Fruit fly (Drosophila melanogaster) whole organism, adult: Measurements from ENCODE around the gene CG43645.

ENCODE experiments used
- CG11617 ChIP-seq: fragments of 200-800 bp; sonication (Bioruptor generic); optimal IDR thresholded peaks from 2 replicates; lab custom pipeline; 2017; ENCODE audit warnings: mild to moderate bottlenecking, missing biosample characterization, missing genetic modification reagents, missing genetic modification characterization
- CG12768 ChIP-seq: fragments of 200-800 bp; sonication (Bioruptor generic); optimal IDR thresholded peaks from 2 replicates; lab custom pipeline; 2017; ENCODE audit warnings: missing biosample characterization, missing genetic modification characterization, mild to moderate bottlenecking, moderate library complexity, missing genetic modification reagents
- CG14711 ChIP-seq: fragments of 200-800 bp; sonication (Bioruptor generic); optimal IDR thresholded peaks from 2 replicates; lab custom pipeline; 2018; ENCODE audit warnings: missing biosample characterization, mild to moderate bottlenecking, missing genetic modification characterization, moderate library complexity
- CG1620 ChIP-seq: fragments of 200-800 bp; sonication (Bioruptor generic); optimal IDR thresholded peaks from 2 replicates; lab custom pipeline; 2016; ENCODE audit warnings: missing biosample characterization, missing genetic modification characterization
- CG5204 ChIP-seq: fragments of 200-800 bp; sonication (Bioruptor generic); optimal IDR thresholded peaks from 2 replicates; lab custom pipeline; 2016; ENCODE audit warnings: missing biosample characterization, missing genetic modification characterization
- CG7045 ChIP-seq: fragments of 200-800 bp; sonication (Bioruptor generic); optimal IDR thresholded peaks from 2 replicates; lab custom pipeline; 2017; ENCODE audit warnings: missing biosample characterization, mild to moderate bottlenecking, missing genetic modification characterization
- cic ChIP-seq: fragments of 200-800 bp; sonication (Bioruptor generic); optimal IDR thresholded peaks from 2 replicates; lab custom pipeline; 2017; ENCODE audit warnings: missing biosample characterization, mild to moderate bottlenecking, missing genetic modification characterization, moderate library complexity
- kay ChIP-seq: fragments of 200-800 bp; sonication (Bioruptor generic); peaks from one replicate; lab custom pipeline; 2016; ENCODE audit warnings: missing biosample characterization, missing genetic modification characterization, borderline replicate concordance
- ovo ChIP-seq: fragments of 200-800 bp; sonication (Bioruptor generic); optimal IDR thresholded peaks from 2 replicates; lab custom pipeline; 2016; ENCODE audit warnings: missing biosample characterization, missing genetic modification characterization
- pad ChIP-seq: fragments of 200-800 bp; sonication (Bioruptor generic); optimal IDR thresholded peaks from 3 replicates; lab custom pipeline; 2017; ENCODE audit warnings: missing biosample characterization, missing genetic modification characterization, mild to moderate bottlenecking, moderate library complexity, missing genetic modification reagents
- toe ChIP-seq: fragments of 200-800 bp; sonication (Bioruptor generic); optimal IDR thresholded peaks from 2 replicates; lab custom pipeline; 2016; ENCODE audit warnings: missing biosample characterization, missing genetic modification characterization

DNA sequence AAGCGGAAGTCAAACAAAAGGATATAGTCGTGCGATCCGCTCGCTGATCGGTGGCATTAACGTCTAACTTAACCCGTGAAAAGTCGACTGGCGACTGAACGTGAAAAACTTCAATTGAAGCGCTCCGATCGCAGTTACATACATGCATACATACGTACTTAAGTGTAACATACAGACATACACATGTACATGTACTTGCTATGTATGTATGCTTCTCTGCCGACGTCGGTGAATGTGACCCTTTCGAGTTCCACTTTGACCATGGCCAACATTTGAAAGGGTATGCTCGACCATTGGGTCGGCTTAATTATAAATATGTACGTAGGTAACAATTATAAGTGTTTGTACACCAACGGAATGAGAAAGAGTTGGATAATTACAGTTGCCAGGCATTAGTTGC is 11.6 kb downstream of the CG43645 start, which contains the start of gene qua:
- TF ChIP-seq CG12768 (GFP tag; lab: Kevin White, UChicago), result no peak
- TF ChIP-seq CG14711 (tag; lab: Kevin White, UChicago), result no peak
- no peak for TF ChIP-seq kay (GFP tag; lab: Kevin White, UChicago)
- no peak for TF ChIP-seq cic (GFP tag; lab: Kevin White, UChicago)
- TF ChIP-seq CG5204 (GFP tag; lab: Kevin White, UChicago), result no peak
- TF ChIP-seq CG7045 (GFP tag; lab: Kevin White, UChicago), result no peak
- TF ChIP-seq CG11617 (GFP tag; lab: Kevin White, UChicago), result no peak
- no peak for TF ChIP-seq toe
- TF ChIP-seq pad, result no peak
- no peak for TF ChIP-seq ovo (GFP tag; lab: Kevin White, UChicago)
- TF ChIP-seq CG1620 (GFP tag; lab: Kevin White, UChicago), result no peak
